ENCODE assay signal across 3 worm cellular contexts in the genomic region with DNA sequence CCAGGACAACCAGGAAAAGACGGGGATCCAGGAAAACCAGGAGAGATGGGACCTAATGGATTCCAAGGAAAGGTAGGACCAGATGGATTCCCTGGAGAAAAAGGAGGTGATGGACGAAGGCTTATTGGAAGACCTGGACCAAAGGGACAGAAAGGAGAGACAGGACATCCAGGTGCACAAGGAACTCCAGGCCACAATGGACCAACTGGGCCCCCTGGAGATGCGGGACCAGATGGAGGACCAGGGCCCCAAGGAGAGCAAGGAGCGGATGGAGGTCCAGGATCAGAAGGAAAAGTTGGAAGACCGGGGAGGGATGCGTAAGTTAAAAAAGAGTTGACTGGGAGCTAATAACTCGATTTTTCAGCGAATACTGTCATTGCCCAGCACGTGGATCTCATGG.
TF ChIP-seq lines count a peak whose summit lies in the region.

No protein-coding gene starts in this region.

TF ChIP-seq in whole organism, L4 larva, 104 proteins besides CTCF, POLR2A, EP300 and RAD21:
- TF ChIP-seq gei-8 (GFP tag; optimal IDR thresholded peaks at IDR 0.05; lab: Kevin White, UChicago): no peak
- peak; percentile 71 for TF ChIP-seq set-16 (GFP tag; IDR thresholded peaks at IDR 0.05; lab: Robert Waterston, UW)

TF ChIP-seq in whole organism, late embryonic, 69 proteins besides CTCF, POLR2A, EP300 and RAD21:
- TF ChIP-seq ceh-6 (GFP tag; optimal IDR thresholded peaks at IDR 0.05; lab: Kevin White, UChicago) (no peak), C08G9.2 (tag; optimal IDR thresholded peaks at IDR 0.05; lab: Kevin White, UChicago) (peak; percentile 9)
TF ChIP-seq in whole organism, late embryonic: peak in this region for 1.

TF ChIP-seq in whole organism, young adult, 124 proteins besides CTCF, POLR2A, EP300 and RAD21:
- TF ChIP-seq B0336.3 (GFP tag; IDR thresholded peaks at IDR 0.05; lab: Robert Waterston, UW) (no peak), madf-6 (GFP tag; IDR thresholded peaks at IDR 0.05; lab: Robert Waterston, UW) (no peak), madf-8 (GFP tag; conservative IDR thresholded peaks at IDR 0.05; lab: Robert Waterston, UW) (0 out of 2 replicates have a peak, but pooled peaks have one; percentile 16), ceh-100 (GFP tag; IDR thresholded peaks at IDR 0.05; lab: Robert Waterston, UW) (no peak), zfh-2 (GFP tag; conservative IDR thresholded peaks at IDR 0.05; lab: Robert Waterston, UW) (peak; percentile 65), F37B4.10 (GFP tag; IDR thresholded peaks at IDR 0.05; lab: Robert Waterston, UW) (0 out of 2 replicates have a peak, but pooled peaks have one; percentile 51), ccch-3 (GFP tag; optimal IDR thresholded peaks at IDR 0.05; lab: Kevin White, UChicago) (no peak)
